Worm (Caenorhabditis elegans) whole organism, L4 larva: ENCODE data around the gene dpm-1.

Experiments used
- aha-1 ChIP-seq: fragments of 150-350 bp; peaks from one replicate; lab custom pipeline; 2014; ENCODE audit warnings: missing biosample characterization, missing genetic modification characterization
- ceh-82 ChIP-seq: sonication (generic microtip); optimal IDR thresholded peaks from 2 replicates; lab custom pipeline; 2017; ENCODE audit warnings: missing biosample characterization, missing genetic modification characterization
- ces-1 ChIP-seq: fragments of 150-350 bp; sonication (generic microtip); optimal IDR thresholded peaks from 4 replicates; lab custom pipeline; 2014; ENCODE audit warnings: missing biosample characterization, missing genetic modification reagents, missing genetic modification characterization
- lin-13 ChIP-seq: fragments of 150-350 bp; optimal IDR thresholded peaks from 2 replicates; lab custom pipeline; 2014; ENCODE audit warnings: missing biosample characterization, missing genetic modification reagents, missing genetic modification characterization
- nhr-11 ChIP-seq: fragments of 150-350 bp; optimal IDR thresholded peaks from 2 replicates; lab custom pipeline; 2014; ENCODE audit warnings: missing biosample characterization, missing genetic modification characterization
- nhr-111 ChIP-seq: fragments of 200-800 bp; sonication (Bioruptor generic); optimal IDR thresholded peaks from 2 replicates; lab custom pipeline; 2018; ENCODE audit warnings: mild to moderate bottlenecking, missing genetic modification characterization, missing compliant biosample characterization
- skn-1 ChIP-seq: fragments of 150-350 bp; optimal IDR thresholded peaks from 2 replicates; lab custom pipeline; 2014; ENCODE audit warnings: missing biosample characterization, missing genetic modification characterization
- snpc-4 ChIP-seq: fragments of 150-350 bp; optimal IDR thresholded peaks from 2 replicates; lab custom pipeline; 2014; ENCODE audit warnings: missing biosample characterization, missing genetic modification characterization

ce11 chrIV:468307-468706, 22.8 kb downstream of the dpm-1 start:
- TF ChIP-seq snpc-4 (tag; lab: Kevin White, UChicago) (no peak), ces-1 (GFP tag; lab: Kevin White, UChicago) (no peak), aha-1 (tag; lab: Kevin White, UChicago) (no peak), nhr-11 (no peak), lin-13 (no peak), nhr-111 (no peak), ceh-82 (tag; lab: Kevin White, UChicago) (no peak), skn-1 (no peak)
